Worm (Caenorhabditis elegans): ENCODE results near the gene acr-18.

acr-18 gene

ce11 chrV:15569702-15570430 is 10.9 kb upstream of the acr-18 start, which contains the start of gene lsm-5 (continued):
- TF ChIP-seq spr-1 (tag; optimal IDR thresholded peaks at IDR 0.05) (no peak), nhr-6 (tag; optimal IDR thresholded peaks at IDR 0.05) (peak; percentile 40), ama-1 (optimal IDR thresholded peaks at IDR 0.05) (peak; percentile 94), lsy-2 (tag; optimal IDR thresholded peaks at IDR 0.05) (peak; percentile 37 to 73)

- TF ChIP-seq unc-62 (GFP tag; optimal IDR thresholded peaks at IDR 0.05 in 1 of 2) (no peak), unc-62 (tag; optimal IDR thresholded peaks at IDR 0.05) (no peak), daf-16 (GFP tag; optimal IDR thresholded peaks at IDR 0.05) (no peak), daf-16 (tag; optimal IDR thresholded peaks at IDR 0.05) (no peak), arid-1 (GFP tag; conservative IDR thresholded peaks at IDR 0.05) (no peak), sdz-12 (GFP tag; optimal IDR thresholded peaks at IDR 0.05) (no peak), F26F4.8 (GFP tag; conservative IDR thresholded peaks at IDR 0.05) (no peak), set-16 (GFP tag; IDR thresholded peaks at IDR 0.05) (no peak), ZK546.5 (tag; optimal IDR thresholded peaks at IDR 0.05) (no peak), ces-1 (GFP tag; optimal IDR thresholded peaks at IDR 0.05) (no peak), duxl-1 (tag; optimal IDR thresholded peaks at IDR 0.05; ENCODE audit: poor library complexity) (no peak), Y48G9A.11 (GFP tag; IDR thresholded peaks at IDR 0.05) (no peak), lin-1 (GFP tag; IDR thresholded peaks at IDR 0.05) (no peak), ceh-20 (GFP tag; IDR thresholded peaks at IDR 0.05) (no peak), ceh-82 (tag; optimal IDR thresholded peaks at IDR 0.05) (no peak), lim-7 (GFP tag; IDR thresholded peaks at IDR 0.05) (no peak), nhr-42 (GFP tag; IDR thresholded peaks at IDR 0.05) (no peak), ceh-32 (tag; optimal IDR thresholded peaks at IDR 0.05; ENCODE audit: poor library complexity) (no peak), daf-19 (GFP tag; conservative IDR thresholded peaks at IDR 0.05) (no peak)
Observed at ce11 chrV:15568381-15568780, 9.4 kb upstream of the acr-18 start.

ce11 chrV:15567344-15567804 is 8.4 kb upstream of the acr-18 start, which contains the start of gene acs-2:
TSS of gene acs-2 (plus strand) at chrV:15567394.
- TF ChIP-seq unc-62 (GFP tag; optimal IDR thresholded peaks at IDR 0.05 in 1 of 2): peak in 1 of 2 experiments; percentile 32
- TF ChIP-seq unc-62 (tag; optimal IDR thresholded peaks at IDR 0.05): no peak
- TF ChIP-seq ama-1 (optimal IDR thresholded peaks at IDR 0.05): peak; percentile 52
- TF ChIP-seq egl-43 (GFP tag; IDR thresholded peaks at IDR 0.05): no peak

- TF ChIP-seq ctbp-1 (GFP tag; IDR thresholded peaks at IDR 0.05) (0 out of 2 replicates have a peak, but pooled peaks have one; percentile 29), aha-1 (tag) (peak; percentile 99), T20F7.1 (GFP tag; optimal IDR thresholded peaks at IDR 0.05) (peak; percentile 70), snpc-1.2 (GFP tag; IDR thresholded peaks at IDR 0.05) (no peak), hif-1 (tag; optimal IDR thresholded peaks at IDR 0.05) (peak in 1 of 2 experiments; percentile 70), hlh-30 (tag; optimal IDR thresholded peaks at IDR 0.05; ENCODE audit: insufficient read depth) (peak; percentile 97), mdl-1 (tag; optimal IDR thresholded peaks at IDR 0.05) (peak; percentile 60 to 98), duxl-1 (tag; optimal IDR thresholded peaks at IDR 0.05; ENCODE audit: poor library complexity) (peak; percentile 76), nhr-6 (tag; optimal IDR thresholded peaks at IDR 0.05) (peak; percentile 67), snpc-4 (tag; optimal IDR thresholded peaks at IDR 0.05) (peak; percentile 13), ceh-28 (tag; optimal IDR thresholded peaks at IDR 0.05) (no peak), hmg-1.1 (GFP tag; IDR thresholded peaks at IDR 0.05) (peak; percentile 60; the same call in 1 of the 2 replicates), set-16 (GFP tag; IDR thresholded peaks at IDR 0.05) (peak; percentile 47; the same call in 1 of the 2 replicates), nhr-77 (tag; optimal IDR thresholded peaks at IDR 0.05) (peak; percentile 96), unc-62 (GFP tag; optimal IDR thresholded peaks at IDR 0.05 in 1 of 2) (peak in 1 of 2 experiments; percentile 99), unc-62 (tag; optimal IDR thresholded peaks at IDR 0.05) (no peak), nhr-11 (tag; optimal IDR thresholded peaks at IDR 0.05) (peak; percentile 93), F37D6.2 (tag; optimal IDR thresholded peaks at IDR 0.05) (peak; percentile 34), php-3 (GFP tag; IDR thresholded peaks at IDR 0.05) (peak; percentile 52; the same call in 1 of the 2 replicates), ama-1 (optimal IDR thresholded peaks at IDR 0.05) (peak; percentile 96), nhr-102 (tag; optimal IDR thresholded peaks at IDR 0.05) (peak; percentile 74), daf-8 (GFP tag; IDR thresholded peaks at IDR 0.05) (no peak), nhr-48 (tag; optimal IDR thresholded peaks at IDR 0.05) (peak; percentile 65), ceh-20 (GFP tag; IDR thresholded peaks at IDR 0.05) (peak; percentile 77; the same call in 1 of the 2 replicates), dpl-1 (GFP tag; optimal IDR thresholded peaks at IDR 0.05) (peak; percentile 64)
Observed at ce11 chrV:15566511-15567178, 7.7 kb upstream of the acr-18 start.

Data from whole organism, L4 larva.